Fruit fly (Drosophila melanogaster) whole organism, embryonic: ENCODE data around the gene Cdc7.
A peak's percentile ranks its signal among the peaks of the same experiment; 100 is the strongest.

Experiments
- C15 ChIP-seq: fragments of 200-800 bp; sonication (Bioruptor generic); IDR thresholded peaks from 3 replicates; pipeline ENCODE4 v1.3.6; 2022; ENCODE audit warnings: missing biosample characterization, missing genetic modification characterization
- CG10274 ChIP-seq: fragments of 200-800 bp; sonication (Bioruptor generic); optimal IDR thresholded peaks from 3 replicates; lab custom pipeline; 2017; ENCODE audit warnings: missing biosample characterization, mild to moderate bottlenecking, missing genetic modification characterization
- CG10959 ChIP-seq: fragments of 200-800 bp; sonication (Bioruptor generic); IDR thresholded peaks from 2 replicates; pipeline ENCODE4 v1.3.6; 2022; ENCODE audit warnings: missing biosample characterization, missing genetic modification characterization
- CG12236 ChIP-seq: fragments of 200-800 bp; sonication (Bioruptor generic); optimal IDR thresholded peaks from 2 replicates; lab custom pipeline; 2016; ENCODE audit warnings: missing biosample characterization, missing genetic modification characterization
- CG12769 ChIP-seq: fragments of 200-800 bp; sonication (Bioruptor generic); optimal IDR thresholded peaks from 2 replicates; lab custom pipeline; 2019; ENCODE audit warnings: missing biosample characterization, mild to moderate bottlenecking, missing genetic modification characterization, moderate library complexity
- CG13296 ChIP-seq: fragments of 200-800 bp; sonication (Bioruptor generic); optimal IDR thresholded peaks from 3 replicates; lab custom pipeline; 2018; ENCODE audit warnings: missing biosample characterization, mild to moderate bottlenecking, missing genetic modification characterization
- CG13424 ChIP-seq: fragments of 200-800 bp; sonication (Bioruptor generic); optimal IDR thresholded peaks from 2 replicates; lab custom pipeline; 2019; ENCODE audit warnings: missing biosample characterization, mild to moderate bottlenecking, missing genetic modification characterization, moderate library complexity
- CG14965 ChIP-seq: fragments of 200-800 bp; sonication (Bioruptor generic); optimal IDR thresholded peaks from 2 replicates; lab custom pipeline; 2016; ENCODE audit warnings: missing biosample characterization, missing genetic modification characterization, borderline replicate concordance
- CG1792 ChIP-seq: fragments of 200-800 bp; sonication (Bioruptor generic); optimal IDR thresholded peaks from 2 replicates; lab custom pipeline; 2016; ENCODE audit warnings: missing biosample characterization, missing genetic modification characterization
- CG1832 ChIP-seq: fragments of 200-800 bp; sonication (Bioruptor generic); optimal IDR thresholded peaks from 2 replicates; lab custom pipeline; 2017; ENCODE audit warnings: missing biosample characterization, mild to moderate bottlenecking, missing genetic modification characterization, inconsistent platforms
- CG2120 ChIP-seq: fragments of 200-800 bp; sonication (Bioruptor generic); optimal IDR thresholded peaks from 3 replicates; lab custom pipeline; 2016; ENCODE audit warnings: missing biosample characterization, missing genetic modification characterization
- CG3163 ChIP-seq: fragments of 200-800 bp; sonication (Bioruptor generic); optimal IDR thresholded peaks from 3 replicates; lab custom pipeline; 2016; ENCODE audit warnings: missing biosample characterization, missing genetic modification characterization
- CG32532 ChIP-seq: fragments of 200-800 bp; sonication (Bioruptor generic); IDR thresholded peaks from 2 replicates; pipeline ENCODE4 v1.3.6; 2022; ENCODE audit warnings: missing biosample characterization, missing genetic modification characterization
- CG4360 ChIP-seq: fragments of 200-800 bp; sonication (Bioruptor generic); IDR thresholded peaks from 2 replicates; pipeline ENCODE4 v1.3.6; 2022; ENCODE audit warnings: missing biosample characterization, missing genetic modification characterization
- CG43689 ChIP-seq: fragments of 200-800 bp; sonication (Bioruptor generic); IDR thresholded peaks from 2 replicates; pipeline ENCODE4 v1.3.6; 2022; ENCODE audit warnings: missing biosample characterization, missing genetic modification characterization
- CG6272 ChIP-seq: fragments of 200-800 bp; sonication (Bioruptor generic); IDR thresholded peaks from 2 replicates; pipeline ENCODE4 v1.3.6; 2022; ENCODE audit warnings: missing biosample characterization, missing genetic modification characterization
- CG9797 ChIP-seq: fragments of 200-800 bp; sonication (Bioruptor generic); optimal IDR thresholded peaks from 3 replicates; lab custom pipeline; 2018; ENCODE audit warnings: missing biosample characterization, mild to moderate bottlenecking, missing genetic modification characterization
- D19A ChIP-seq: fragments of 200-800 bp; optimal IDR thresholded peaks from 3 replicates; lab custom pipeline; 2019; ENCODE audit warnings: missing biosample characterization, mild to moderate bottlenecking, missing genetic modification characterization, moderate library complexity
- Dp ChIP-seq: fragments of 200-800 bp; sonication (Bioruptor generic); optimal IDR thresholded peaks from 2 replicates; lab custom pipeline; 2018; ENCODE audit warnings: missing biosample characterization, mild to moderate bottlenecking, missing genetic modification characterization, moderate library complexity
- Drgx ChIP-seq: fragments of 200-800 bp; sonication (Bioruptor generic); IDR thresholded peaks from 2 replicates; pipeline ENCODE4 v1.3.6; 2022; ENCODE audit warnings: missing biosample characterization, missing genetic modification characterization
- Eip74EF ChIP-seq, 2 experiments: fragments of 200-800 bp in 1 of 2; fragments of >200 bp in 1 of 2; sonication (Bioruptor generic) in 1 of 2; optimal IDR thresholded peaks; 2 replicates each; lab custom pipeline; 2017 to 2019; ENCODE audit warnings: missing biosample characterization in 2 of 2, missing genetic modification characterization in 2 of 2, mild to moderate bottlenecking in 1 of 2, moderate library complexity in 1 of 2
- H15 ChIP-seq: fragments of 200-800 bp; sonication (Bioruptor generic); IDR thresholded peaks from 3 replicates; pipeline ENCODE4 v1.3.6; 2022; ENCODE audit warnings: missing biosample characterization, missing genetic modification characterization
- HmgZ ChIP-seq: fragments of 200-800 bp; sonication (Bioruptor generic); optimal IDR thresholded peaks from 2 replicates; lab custom pipeline; 2018; ENCODE audit warnings: missing biosample characterization, mild to moderate bottlenecking, missing genetic modification characterization
- Hr78 ChIP-seq, 2 experiments: fragments of 200-800 bp in 1 of 2; fragments of >200 bp in 1 of 2; sonication (Bioruptor generic) in 1 of 2; optimal IDR thresholded peaks; 2 replicates each; lab custom pipeline; 2017 to 2019; ENCODE audit warnings: missing biosample characterization in 2 of 2, missing genetic modification characterization in 2 of 2, mild to moderate bottlenecking in 1 of 2, moderate library complexity in 1 of 2
- Med ChIP-seq: fragments of 200-800 bp; sonication (Bioruptor generic); peaks from one replicate; lab custom pipeline; 2016; ENCODE audit warnings: missing biosample characterization, missing genetic modification characterization, mild to moderate bottlenecking, inconsistent platforms, moderate library complexity
- Oli ChIP-seq: fragments of 200-800 bp; sonication (Bioruptor generic); optimal IDR thresholded peaks from 2 replicates; lab custom pipeline; 2018; ENCODE audit warnings: missing biosample characterization, mild to moderate bottlenecking, missing genetic modification characterization, moderate library complexity
- Sry-β ChIP-seq: fragments of 200-800 bp; sonication (Bioruptor generic); optimal IDR thresholded peaks from 2 replicates; lab custom pipeline; 2018; ENCODE audit warnings: missing biosample characterization, mild to moderate bottlenecking, missing genetic modification characterization, moderate library complexity
- Trl ChIP-seq, 3 experiments: fragments of >200 bp in 2 of 3; fragments of 200-800 bp in 1 of 3; sonication (Bioruptor generic) in 1 of 3; optimal IDR thresholded peaks; 2 replicates in 1 of 3; 3 replicates in 2 of 3; lab custom pipeline; 2016 to 2017; ENCODE audit warnings: missing biosample characterization in 1 of 3, missing genetic modification characterization in 1 of 3
- cas ChIP-seq: fragments of 200-800 bp; sonication (Bioruptor generic); IDR thresholded peaks from 2 replicates; pipeline ENCODE4 v1.3.6; 2022; ENCODE audit warnings: missing biosample characterization, missing genetic modification characterization
- chinmo ChIP-seq: fragments of 200-800 bp; sonication (Bioruptor generic); IDR thresholded peaks from 4 replicates; pipeline ENCODE4 v1.3.6; 2022; ENCODE audit warnings: missing biosample characterization, missing genetic modification characterization; ENCODE audit not compliant: partially characterized antibody
- chm ChIP-seq: fragments of 200-800 bp; sonication (Bioruptor generic); IDR thresholded peaks from 2 replicates; pipeline ENCODE4 v1.3.6; 2022; ENCODE audit warnings: missing biosample characterization, missing genetic modification characterization
- ci ChIP-seq: fragments of 200-800 bp; sonication (Bioruptor generic); IDR thresholded peaks from 3 replicates; pipeline ENCODE4 v1.3.6; 2022; ENCODE audit warnings: missing biosample characterization, missing genetic modification characterization
- croc ChIP-seq: fragments of 200-800 bp; sonication (Bioruptor generic); conservative IDR thresholded peaks from 3 replicates; pipeline ENCODE4 v1.3.6; 2022; ENCODE audit warnings: missing biosample characterization, missing genetic modification characterization
- crol ChIP-seq: fragments of 200-800 bp; sonication (Bioruptor generic); IDR thresholded peaks from 2 replicates; pipeline ENCODE4 v1.3.6; 2022; ENCODE audit warnings: missing biosample characterization, missing genetic modification characterization
- disco-r ChIP-seq: fragments of 200-800 bp; sonication (Bioruptor generic); optimal IDR thresholded peaks from 2 replicates; lab custom pipeline; 2016; ENCODE audit warnings: missing biosample characterization, missing genetic modification characterization
- dmrt99B ChIP-seq: fragments of 200-800 bp; sonication (Bioruptor generic); optimal IDR thresholded peaks from 2 replicates; lab custom pipeline; 2018; ENCODE audit warnings: missing biosample characterization, mild to moderate bottlenecking, missing genetic modification characterization, moderate library complexity
- jumu ChIP-seq: fragments of 200-800 bp; sonication (Bioruptor generic); optimal IDR thresholded peaks from 3 replicates; lab custom pipeline; 2016; ENCODE audit warnings: missing biosample characterization, missing genetic modification characterization
- lab ChIP-seq: fragments of 200-800 bp; sonication (Bioruptor generic); optimal IDR thresholded peaks from 3 replicates; lab custom pipeline; 2017; ENCODE audit warnings: missing biosample characterization, missing genetic modification characterization, mild to moderate bottlenecking, moderate library complexity, missing genetic modification reagents
- lmd ChIP-seq: fragments of 200-800 bp; sonication (Bioruptor generic); IDR thresholded peaks from 2 replicates; pipeline ENCODE4 v1.3.6; 2022; ENCODE audit warnings: missing biosample characterization, missing genetic modification characterization
- otp ChIP-seq: fragments of 200-800 bp; sonication (Bioruptor generic); IDR thresholded peaks from 3 replicates; pipeline ENCODE4, ENCODE4 v1.3.6; 2022; ENCODE audit warnings: missing biosample characterization, missing genetic modification characterization
- prd ChIP-seq, 3 experiments: fragments of >200 bp in 2 of 3; fragments of 200-800 bp in 1 of 3; sonication (Bioruptor generic) in 1 of 3; optimal IDR thresholded peaks in 2 of 3; IDR thresholded peaks in 1 of 3; 2 replicates in 2 of 3; 3 replicates in 1 of 3; pipeline versions ENCODE4 v1.3.6 to Lab custom; 2017 to 2022; ENCODE audit warnings: missing biosample characterization in 1 of 3, missing genetic modification characterization in 1 of 3
- ranshi ChIP-seq: fragments of 200-800 bp; sonication (Bioruptor generic); IDR thresholded peaks from 2 replicates; pipeline ENCODE4 v1.3.6; 2022; ENCODE audit warnings: missing biosample characterization, missing genetic modification characterization
- sens ChIP-seq: fragments of 200-800 bp; sonication (Bioruptor generic); peaks from one replicate; lab custom pipeline; 2016; ENCODE audit warnings: missing biosample characterization, missing genetic modification characterization
- stc ChIP-seq: fragments of 200-800 bp; sonication (Bioruptor generic); IDR thresholded peaks from 2 replicates; pipeline ENCODE4 v1.3.6; 2022; ENCODE audit warnings: missing biosample characterization, missing genetic modification characterization
- wdn ChIP-seq: fragments of 200-800 bp; sonication (Bioruptor generic); IDR thresholded peaks from 2 replicates; pipeline ENCODE4 v1.3.6; 2022; ENCODE audit warnings: missing biosample characterization, missing genetic modification characterization
- zfh1 ChIP-seq: fragments of 200-800 bp; sonication (Bioruptor generic); IDR thresholded peaks from 3 replicates; pipeline ENCODE4 v1.3.6; 2022; ENCODE audit warnings: missing biosample characterization, missing genetic modification characterization

Gene Cdc7

DNA sequence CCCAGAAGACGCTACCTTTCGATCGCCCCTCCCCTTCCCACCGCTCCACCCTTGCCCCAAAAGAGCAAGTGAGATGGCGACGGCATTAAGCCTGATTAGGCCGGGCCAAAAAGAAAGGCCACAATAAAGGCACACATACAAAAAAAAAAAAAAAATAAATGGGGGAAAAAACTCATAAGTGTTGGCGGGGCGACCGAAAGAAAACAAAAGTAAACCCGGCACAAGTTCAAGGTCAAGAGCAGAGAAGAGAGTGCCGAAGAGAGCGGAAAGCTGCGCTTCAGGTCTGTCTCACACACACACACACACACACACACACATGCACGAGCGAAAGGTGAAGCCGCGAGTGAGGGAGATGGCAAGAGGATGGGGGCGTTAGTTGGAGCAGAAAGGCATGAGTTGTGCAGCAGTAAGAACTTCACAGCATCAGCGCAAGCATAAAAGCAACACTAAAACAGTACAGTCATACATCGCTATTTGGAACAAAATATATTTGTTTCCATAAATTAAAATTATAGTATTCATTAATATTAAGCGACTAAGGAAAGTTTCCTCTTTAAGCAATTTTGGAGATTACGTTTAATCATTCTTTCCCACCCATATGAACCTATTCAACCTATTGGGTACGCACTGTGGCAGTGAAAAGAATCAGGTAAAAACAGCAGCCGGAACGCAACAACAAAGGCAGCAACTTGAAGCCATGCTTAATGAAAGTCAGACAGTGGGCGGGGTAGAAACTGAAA lies 30.2 kb upstream of the Cdc7 start (continued):
- TF ChIP-seq CG43689 (GFP tag; lab: Robert Waterston, UW), result no peak
- TF ChIP-seq CG10959 (GFP tag; lab: Robert Waterston, UW), result no peak
- peak; percentile 39; the same call in 1 of the 2 replicates for TF ChIP-seq CG32532
- 0 out of 3 replicates have a peak, but pooled peaks have one; percentile 47 for TF ChIP-seq ci (GFP tag; lab: Robert Waterston, UW)
- no peak for TF ChIP-seq CG9797 (GFP tag; lab: Kevin White, UChicago)
- no peak for TF ChIP-seq prd (optimal IDR thresholded peaks at IDR 0.05; lab: Kevin White, UChicago)
- peak; percentile 62 for TF ChIP-seq prd (GFP tag; IDR thresholded peaks at IDR 0.05; lab: Robert Waterston, UW)
- peak; percentile 24 for TF ChIP-seq Oli
- no peak for TF ChIP-seq CG3163 (GFP tag; lab: Kevin White, UChicago)
- peak in 1 of 2 experiments; percentile 4 for TF ChIP-seq Eip74EF (GFP tag; optimal IDR thresholded peaks at IDR 0.05; lab: Kevin White, UChicago)
- peak; percentile 40; the same call in 2 of the 3 replicates for TF ChIP-seq croc (GFP tag; lab: Robert Waterston, UW)
- TF ChIP-seq D19A (tag; lab: Kevin White, UChicago), result peak; percentile 12

DNA sequence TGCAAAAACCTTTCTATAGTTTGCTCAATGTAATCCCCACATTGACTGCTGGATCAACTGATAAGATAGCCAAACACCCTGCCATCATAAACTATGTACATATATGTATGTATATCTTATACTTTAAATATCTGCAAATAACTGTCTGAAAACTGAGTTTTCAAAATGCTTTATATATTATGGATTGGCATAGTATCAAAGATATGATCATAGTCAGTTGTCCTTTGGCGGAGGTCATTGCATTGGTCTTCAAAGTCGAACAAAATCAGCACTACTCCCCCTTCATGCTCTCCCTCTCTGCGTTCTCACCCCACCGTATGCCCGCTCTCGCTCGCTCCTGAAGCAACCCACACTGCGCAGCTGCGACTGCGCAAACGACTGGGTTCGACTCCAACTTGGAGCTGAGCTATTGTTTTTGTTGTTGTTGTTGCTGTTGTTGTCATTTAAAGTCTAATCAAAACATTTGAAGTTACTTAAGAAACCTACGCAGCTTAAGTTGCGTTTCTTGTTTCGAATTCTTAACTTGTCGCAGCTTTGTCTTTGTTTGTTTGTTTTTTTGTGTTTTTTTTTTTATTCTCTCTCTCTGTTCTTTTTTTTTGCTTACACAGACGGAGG lies 29.3 kb upstream of the Cdc7 start:
- no peak for TF ChIP-seq HmgZ (tag; lab: Kevin White, UChicago)
- TF ChIP-seq Hr78 (GFP tag; optimal IDR thresholded peaks at IDR 0.05; lab: Kevin White, UChicago), result no peak
- peak; percentile 6 for TF ChIP-seq CG2120 (GFP tag; lab: Kevin White, UChicago)
- peak; percentile 69; the same call in 1 of the 4 replicates for TF ChIP-seq chinmo (GFP tag; lab: Robert Waterston, UW)
- TF ChIP-seq Med (GFP tag; lab: Kevin White, UChicago), result peak; percentile 29
- peak; percentile 35 for TF ChIP-seq CG1832 (GFP tag; lab: Kevin White, UChicago)
- peak; percentile 18 for TF ChIP-seq Drgx (GFP tag; lab: Robert Waterston, UW)
- TF ChIP-seq CG12236, result no peak
- no peak for TF ChIP-seq stc
- TF ChIP-seq C15 (GFP tag; lab: Robert Waterston, UW), result no peak
- peak; percentile 8 to 30 for TF ChIP-seq Trl (optimal IDR thresholded peaks at IDR 0.05; lab: Kevin White, UChicago)
- no peak for TF ChIP-seq Trl (GFP tag; optimal IDR thresholded peaks at IDR 0.05; lab: Kevin White, UChicago)
- TF ChIP-seq CG13296 (GFP tag; lab: Kevin White, UChicago), result no peak
- no peak for TF ChIP-seq cas (GFP tag; lab: Robert Waterston, UW)
- TF ChIP-seq otp (GFP tag; lab: Robert Waterston, UW), result 0 out of 3 replicates have a peak, but pooled peaks have one; percentile 12
- TF ChIP-seq Sry-β (GFP tag; lab: Kevin White, UChicago), result no peak
- no peak for TF ChIP-seq dmrt99B
- peak; percentile 65 for TF ChIP-seq CG4360
- TF ChIP-seq zfh1 (GFP tag; lab: Robert Waterston, UW), result 0 out of 3 replicates have a peak, but pooled peaks have one; percentile 24
- peak; percentile 23 for TF ChIP-seq sens (GFP tag; lab: Kevin White, UChicago)
- no peak for TF ChIP-seq CG13424 (tag; lab: Kevin White, UChicago)
- no peak for TF ChIP-seq ranshi (GFP tag; lab: Robert Waterston, UW)
- TF ChIP-seq H15, result no peak
- TF ChIP-seq CG10274 (GFP tag; lab: Kevin White, UChicago), result peak; percentile 86
- TF ChIP-seq lab (GFP tag; lab: Kevin White, UChicago), result peak; percentile 4
- no peak for TF ChIP-seq disco-r (GFP tag; lab: Kevin White, UChicago)
- no peak for TF ChIP-seq lmd (GFP tag; lab: Robert Waterston, UW)
- no peak for TF ChIP-seq wdn
- no peak for TF ChIP-seq Dp (GFP tag; lab: Kevin White, UChicago)
- TF ChIP-seq CG6272 (GFP tag; lab: Robert Waterston, UW), result no peak
- TF ChIP-seq CG12769 (tag; lab: Kevin White, UChicago), result no peak
- TF ChIP-seq jumu (GFP tag; lab: Kevin White, UChicago), result no peak
- no peak for TF ChIP-seq chm (GFP tag; lab: Robert Waterston, UW)
- TF ChIP-seq CG14965 (GFP tag; lab: Kevin White, UChicago), result no peak
- peak; percentile 45 for TF ChIP-seq crol (GFP tag; lab: Robert Waterston, UW)
- TF ChIP-seq CG1792 (GFP tag; lab: Kevin White, UChicago), result no peak
